Fruit fly (Drosophila melanogaster): ENCODE data around the gene BBIP1.

- no peak for TF ChIP-seq psq (GFP tag; optimal IDR thresholded peaks at IDR 0.05)
- no peak for TF ChIP-seq dmrt93B (GFP tag; optimal IDR thresholded peaks at IDR 0.05)
- no peak for TF ChIP-seq Dfd (GFP tag; optimal IDR thresholded peaks at IDR 0.05)
- no peak for TF ChIP-seq h (GFP tag; optimal IDR thresholded peaks at IDR 0.05)
- TF ChIP-seq lola (GFP tag; optimal IDR thresholded peaks at IDR 0.05), result no peak
- no peak for TF ChIP-seq brk (GFP tag; optimal IDR thresholded peaks at IDR 0.05)
- no peak for TF ChIP-seq OdsH (GFP tag; optimal IDR thresholded peaks at IDR 0.05)
- no peak for TF ChIP-seq dsf (GFP tag; optimal IDR thresholded peaks at IDR 0.05; ENCODE audit: borderline replicate concordance)
These were observed 12.8 kb downstream of the BBIP1 start for dm6 chr3R:9416951-9417350.

Data from whole organism, wandering third instar larva.